Worm (Caenorhabditis elegans) whole organism, young adult: Measurements from ENCODE around the gene cut-4.
A peak's percentile ranks its signal among the peaks of the same experiment; 100 is the strongest.

Experiments
- B0019.2 ChIP-seq: fragments of 200-800 bp; sonication (Bioruptor generic); conservative IDR thresholded peaks from 2 replicates; pipeline ENCODE4 v1.3.6; 2022; ENCODE audit warnings: missing genetic modification reagents, missing genetic modification characterization, missing compliant biosample characterization
- C06A6.2 ChIP-seq: fragments of 200-800 bp; sonication (Bioruptor generic); conservative IDR thresholded peaks from 2 replicates; pipeline ENCODE4 v1.3.6; 2022; ENCODE audit warnings: missing genetic modification characterization, missing compliant biosample characterization
- C17E4.6 ChIP-seq: fragments of 200-800 bp; sonication (Bioruptor generic); IDR thresholded peaks from 2 replicates; pipeline ENCODE4 v1.3.6; 2022; ENCODE audit warnings: missing genetic modification reagents, missing genetic modification characterization, missing compliant biosample characterization
- D2030.7 ChIP-seq: fragments of 200-800 bp; sonication (Bioruptor generic); IDR thresholded peaks from 2 replicates; pipeline ENCODE4 v1.3.6; 2022; ENCODE audit warnings: missing genetic modification reagents, missing genetic modification characterization, missing compliant biosample characterization
- F10E7.11 ChIP-seq: sonication (generic microtip); optimal IDR thresholded peaks from 2 replicates; lab custom pipeline; 2017; ENCODE audit warnings: mild to moderate bottlenecking, missing genetic modification characterization, moderate library complexity, missing compliant biosample characterization
- F39B2.1 ChIP-seq: fragments of 200-800 bp; sonication (Bioruptor generic); IDR thresholded peaks from 2 replicates; pipeline ENCODE4 v1.3.6; 2022; ENCODE audit warnings: missing genetic modification reagents, missing genetic modification characterization, missing compliant biosample characterization
- F49E8.2 ChIP-seq: sonication (generic microtip); optimal IDR thresholded peaks from 3 replicates; lab custom pipeline; 2017; ENCODE audit warnings: missing genetic modification characterization, mild to moderate bottlenecking, missing compliant biosample characterization, antibody characterized with exemption, moderate library complexity; ENCODE audit not compliant: insufficient read depth
- F55B11.4 ChIP-seq: sonication (generic microtip); optimal IDR thresholded peaks from 2 replicates; lab custom pipeline; 2016; ENCODE audit warnings: missing compliant biosample characterization, missing genetic modification characterization, borderline replicate concordance; ENCODE audit not compliant: insufficient read depth
- F57C9.4 ChIP-seq: sonication (generic microtip); optimal IDR thresholded peaks from 2 replicates; lab custom pipeline; 2017; ENCODE audit warnings: mild to moderate bottlenecking, missing genetic modification characterization, missing compliant biosample characterization
- T07F8.4 ChIP-seq: sonication (generic microtip); optimal IDR thresholded peaks from 2 replicates; lab custom pipeline; 2016; ENCODE audit warnings: mild to moderate bottlenecking, missing genetic modification characterization, moderate library complexity, missing compliant biosample characterization
- Y56A3A.18 ChIP-seq: fragments of 200-800 bp; sonication (Bioruptor generic); IDR thresholded peaks from 2 replicates; pipeline ENCODE4 v1.3.6; 2022; ENCODE audit warnings: missing genetic modification reagents, missing genetic modification characterization, missing compliant biosample characterization
- Y79H2A.3 ChIP-seq: fragments of 200-800 bp; sonication (Bioruptor generic); conservative IDR thresholded peaks from 2 replicates; pipeline ENCODE4 v1.3.6; 2022; ENCODE audit warnings: missing genetic modification reagents, missing genetic modification characterization, missing compliant biosample characterization
- Y95B8A.8 ChIP-seq: fragments of 200-800 bp; sonication (Bioruptor generic); IDR thresholded peaks from 2 replicates; pipeline ENCODE4 v1.3.6; 2022; ENCODE audit warnings: missing genetic modification reagents, missing genetic modification characterization, missing compliant biosample characterization
- ZK185.1 ChIP-seq: sonication (generic microtip); optimal IDR thresholded peaks from 2 replicates; lab custom pipeline; 2016; ENCODE audit warnings: mild to moderate bottlenecking, missing genetic modification characterization, missing compliant biosample characterization; ENCODE audit not compliant: poor library complexity, severe bottlenecking
- ama-1 ChIP-seq, 3 experiments: fragments of 150-350 bp in 1 of 3; sonication (generic microtip) in 2 of 3; optimal IDR thresholded peaks; 2 replicates each; lab custom pipeline; 2014 to 2018; ENCODE audit warnings: missing biosample characterization in 2 of 3, missing genetic modification characterization in 2 of 3, missing genetic modification reagents in 2 of 3
- atf-7 ChIP-seq: sonication (generic microtip); optimal IDR thresholded peaks from 2 replicates; lab custom pipeline; 2017; ENCODE audit warnings: mild to moderate bottlenecking, missing genetic modification characterization, missing compliant biosample characterization
- attf-3 ChIP-seq: fragments of 200-800 bp; sonication (Bioruptor generic); conservative IDR thresholded peaks from 2 replicates; pipeline ENCODE4 v1.3.6; 2022; ENCODE audit warnings: missing genetic modification reagents, missing genetic modification characterization, missing compliant biosample characterization
- cebp-1 ChIP-seq, 2 experiments: fragments of 200-800 bp in 1 of 2; sonication (Bioruptor generic) in 1 of 2; sonication (generic microtip) in 1 of 2; IDR thresholded peaks in 1 of 2; optimal IDR thresholded peaks in 1 of 2; 2 replicates each; pipeline versions ENCODE4 v1.3.6 to Lab custom; 2017 to 2022; ENCODE audit warnings: missing compliant biosample characterization in 2 of 2, missing genetic modification characterization in 2 of 2, mild to moderate bottlenecking in 1 of 2, missing genetic modification reagents in 1 of 2, moderate library complexity in 1 of 2
- ceh-40 ChIP-seq: fragments of 200-800 bp; sonication (Bioruptor generic); IDR thresholded peaks from 2 replicates; pipeline ENCODE4 v1.3.6; 2022; ENCODE audit warnings: missing genetic modification characterization, missing compliant biosample characterization
- ceh-79 ChIP-seq: sonication (generic microtip); optimal IDR thresholded peaks from 2 replicates; lab custom pipeline; 2017; ENCODE audit warnings: mild to moderate bottlenecking, missing genetic modification characterization, missing compliant biosample characterization
- chd-7 ChIP-seq: sonication (generic microtip); optimal IDR thresholded peaks from 2 replicates; lab custom pipeline; 2016; ENCODE audit warnings: mild to moderate bottlenecking, missing genetic modification characterization, moderate library complexity, missing compliant biosample characterization
- dpff-1 ChIP-seq: sonication (generic microtip); optimal IDR thresholded peaks from 2 replicates; lab custom pipeline; 2017; ENCODE audit warnings: mild to moderate bottlenecking, missing genetic modification characterization, missing compliant biosample characterization
- dpl-1 ChIP-seq: fragments of 150-350 bp; optimal IDR thresholded peaks from 2 replicates; lab custom pipeline; 2014; ENCODE audit warnings: missing biosample characterization, missing genetic modification reagents, missing genetic modification characterization
- egl-18 ChIP-seq: fragments of 200-800 bp; sonication (Bioruptor generic); IDR thresholded peaks from 2 replicates; pipeline ENCODE4 v1.3.6; 2022; ENCODE audit warnings: missing genetic modification reagents, missing genetic modification characterization, missing compliant biosample characterization
- hsf-1 ChIP-seq: fragments of 200-800 bp; sonication (Bioruptor generic); IDR thresholded peaks from 2 replicates; pipeline ENCODE4 v1.3.6; 2022; ENCODE audit warnings: missing genetic modification reagents, missing genetic modification characterization, missing compliant biosample characterization
- lin-40 ChIP-seq: sonication (generic microtip); optimal IDR thresholded peaks from 2 replicates; lab custom pipeline; 2016; ENCODE audit warnings: missing genetic modification characterization, mild to moderate bottlenecking, missing compliant biosample characterization, missing genotype, missing genetic modification reagents
- lin-54 ChIP-seq: fragments of 200-800 bp; sonication (Bioruptor generic); optimal IDR thresholded peaks from 2 replicates; lab custom pipeline; 2018; ENCODE audit warnings: mild to moderate bottlenecking, missing genetic modification characterization, missing compliant biosample characterization
- lsy-27 ChIP-seq: sonication (generic microtip); optimal IDR thresholded peaks from 2 replicates; lab custom pipeline; 2017; ENCODE audit warnings: missing genetic modification characterization, mild to moderate bottlenecking, missing compliant biosample characterization, antibody characterized with exemption, missing genotype, borderline replicate concordance; ENCODE audit not compliant: insufficient read depth
- madf-10 ChIP-seq: sonication (generic microtip); optimal IDR thresholded peaks from 2 replicates; lab custom pipeline; 2016; ENCODE audit warnings: mild to moderate bottlenecking, missing genetic modification characterization, missing compliant biosample characterization
- madf-6 ChIP-seq: fragments of 200-800 bp; sonication (Bioruptor generic); IDR thresholded peaks from 2 replicates; pipeline ENCODE4 v1.3.6; 2022; ENCODE audit warnings: missing genetic modification reagents, missing genetic modification characterization, missing compliant biosample characterization
- mes-4 ChIP-seq: sonication (generic microtip); optimal IDR thresholded peaks from 2 replicates; lab custom pipeline; 2016; ENCODE audit warnings: missing genotype, missing genetic modification characterization, missing compliant biosample characterization
- nhr-120 ChIP-seq: fragments of 200-800 bp; sonication (Bioruptor generic); IDR thresholded peaks from 2 replicates; pipeline ENCODE4 v1.3.6; 2022; ENCODE audit warnings: missing genetic modification characterization, missing compliant biosample characterization
- nhr-179 ChIP-seq: sonication (generic microtip); optimal IDR thresholded peaks from 2 replicates; lab custom pipeline; 2016; ENCODE audit warnings: mild to moderate bottlenecking, missing genetic modification characterization, missing compliant biosample characterization
- nhr-90 ChIP-seq: sonication (generic microtip); optimal IDR thresholded peaks from 2 replicates; lab custom pipeline; 2016; ENCODE audit warnings: missing genotype, mild to moderate bottlenecking, missing genetic modification characterization, missing compliant biosample characterization
- repo-1 ChIP-seq: sonication (generic microtip); optimal IDR thresholded peaks from 2 replicates; lab custom pipeline; 2017; ENCODE audit warnings: mild to moderate bottlenecking, missing genetic modification characterization, missing compliant biosample characterization
- sea-2 ChIP-seq: fragments of 200-800 bp; sonication (Bioruptor generic); IDR thresholded peaks from 2 replicates; pipeline ENCODE4 v1.3.6; 2022; ENCODE audit warnings: missing genetic modification characterization, missing compliant biosample characterization
- snpc-1.1 ChIP-seq: sonication (generic microtip); optimal IDR thresholded peaks from 2 replicates; lab custom pipeline; 2017; ENCODE audit warnings: missing genetic modification characterization, mild to moderate bottlenecking, missing compliant biosample characterization, antibody characterized with exemption, moderate library complexity, missing genotype, missing genetic modification reagents; ENCODE audit not compliant: insufficient read depth
- unc-62 ChIP-seq: fragments of 150-350 bp; optimal IDR thresholded peaks from 2 replicates; lab custom pipeline; 2014; ENCODE audit warnings: missing biosample characterization, missing genetic modification reagents, missing genetic modification characterization
- zim-3 ChIP-seq: sonication (generic microtip); optimal IDR thresholded peaks from 2 replicates; lab custom pipeline; 2017; ENCODE audit warnings: mild to moderate bottlenecking, missing genetic modification characterization, moderate library complexity, missing compliant biosample characterization
- ztf-18 ChIP-seq: sonication (generic microtip); optimal IDR thresholded peaks from 2 replicates; lab custom pipeline; 2016; ENCODE audit warnings: missing genotype, mild to moderate bottlenecking, missing genetic modification characterization, missing compliant biosample characterization
- ztf-22 ChIP-seq: fragments of 200-800 bp; sonication (Bioruptor generic); optimal IDR thresholded peaks from 2 replicates; lab custom pipeline; 2018; ENCODE audit warnings: mild to moderate bottlenecking, missing genetic modification characterization, moderate library complexity, missing compliant biosample characterization
- ztf-26 ChIP-seq: sonication (generic microtip); optimal IDR thresholded peaks from 2 replicates; lab custom pipeline; 2017; ENCODE audit warnings: missing genetic modification characterization, missing compliant biosample characterization

cut-4 gene

DNA sequence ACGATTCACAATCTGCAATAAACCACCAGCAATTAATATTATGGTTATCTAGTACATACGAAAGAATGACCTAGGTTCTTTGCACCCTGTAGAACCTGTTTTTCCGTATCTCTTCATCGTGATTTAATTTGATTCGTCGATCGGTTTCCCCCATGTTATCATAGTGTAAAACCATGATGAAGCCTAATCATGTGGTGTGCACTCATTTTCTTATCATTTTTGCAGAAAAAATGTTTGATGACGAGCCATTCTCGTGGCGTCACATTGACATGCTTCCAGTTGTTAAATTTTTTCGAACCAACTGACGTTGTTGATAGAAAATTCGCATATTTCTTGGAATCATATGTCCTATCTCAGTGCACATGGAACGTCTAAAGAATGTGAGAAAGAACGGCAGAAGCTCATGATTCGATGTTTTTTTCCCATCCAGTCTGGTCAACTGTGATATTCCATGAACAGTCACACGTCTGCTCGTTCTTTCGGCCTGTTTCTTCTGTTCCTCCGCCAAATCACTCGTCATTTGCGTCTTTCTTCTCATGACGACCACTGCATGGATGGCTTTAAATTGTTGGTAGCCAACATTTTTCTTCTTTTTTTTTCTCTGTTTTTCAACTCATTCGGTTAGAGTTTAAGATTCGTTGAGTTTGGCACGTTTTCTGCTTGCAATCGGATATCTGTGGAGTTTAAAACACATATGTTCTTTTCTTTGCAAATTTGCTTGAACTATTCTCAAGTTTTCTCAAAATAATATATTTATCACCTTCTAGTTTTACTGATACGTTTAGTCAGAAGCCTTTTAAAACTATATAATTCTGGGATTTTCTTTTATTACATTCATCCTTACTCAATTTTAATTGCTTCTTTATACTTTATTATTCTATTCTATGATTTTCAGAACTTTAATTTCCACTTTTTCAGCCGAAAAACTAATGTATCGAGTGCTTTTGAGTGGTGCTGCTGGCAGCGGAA, 11.7 kb downstream of the cut-4 start, which contains the start of gene ZK673.2 (continued):
- TF ChIP-seq F57C9.4 (tag; lab: Kevin White, UChicago) (no peak), C17E4.6 (no peak), ceh-40 (no peak), hsf-1 (GFP tag; lab: Robert Waterston, UW) (no peak), lin-40 (peak; percentile 50), madf-10 (no peak), chd-7 (no peak), Y56A3A.18 (GFP tag; lab: Robert Waterston, UW) (no peak), ztf-18 (tag; lab: Kevin White, UChicago) (no peak), atf-7 (tag; lab: Kevin White, UChicago) (peak; percentile 78), mes-4 (no peak), F49E8.2 (peak; percentile 13), cebp-1 (GFP tag; IDR thresholded peaks at IDR 0.05; lab: Robert Waterston, UW) (peak; percentile 24; the same call in 1 of the 2 replicates), cebp-1 (tag; optimal IDR thresholded peaks at IDR 0.05; lab: Kevin White, UChicago) (peak; percentile 75), ama-1 (optimal IDR thresholded peaks at IDR 0.05; lab: Kevin White, UChicago) (no peak), ama-1 (GFP tag; optimal IDR thresholded peaks at IDR 0.05; lab: Kevin White, UChicago) (no peak), zim-3 (no peak), lin-54 (GFP tag; lab: Kevin White, UChicago) (no peak), snpc-1.1 (no peak), Y95B8A.8 (GFP tag; lab: Robert Waterston, UW) (no peak), nhr-120 (GFP tag; lab: Robert Waterston, UW) (no peak), ZK185.1 (tag; lab: Kevin White, UChicago) (no peak), madf-6 (GFP tag; lab: Robert Waterston, UW) (peak; percentile 9; the same call in 1 of the 2 replicates), ceh-79 (no peak), ztf-22 (peak; percentile 80), sea-2 (GFP tag; lab: Robert Waterston, UW) (no peak), T07F8.4 (tag; lab: Kevin White, UChicago) (no peak), F55B11.4 (tag; lab: Kevin White, UChicago) (no peak), egl-18 (GFP tag; lab: Robert Waterston, UW) (no peak), C06A6.2 (0 out of 2 replicates have a peak, but pooled peaks have one; percentile 11), Y79H2A.3 (no peak), B0019.2 (GFP tag; lab: Robert Waterston, UW) (no peak), nhr-179 (tag; lab: Kevin White, UChicago) (no peak), F39B2.1 (GFP tag; lab: Robert Waterston, UW) (no peak), nhr-90 (tag; lab: Kevin White, UChicago) (no peak), repo-1 (tag; lab: Kevin White, UChicago) (no peak), ztf-26 (tag; lab: Kevin White, UChicago) (peak; percentile 43), F10E7.11 (tag; lab: Kevin White, UChicago) (no peak), D2030.7 (GFP tag; lab: Robert Waterston, UW) (no peak), unc-62 (GFP tag; lab: Kevin White, UChicago) (peak; percentile 39), lsy-27 (no peak), dpff-1 (no peak), attf-3 (GFP tag; lab: Robert Waterston, UW) (no peak), dpl-1 (GFP tag; lab: Kevin White, UChicago) (no peak)
